Worm (Caenorhabditis elegans) whole organism, L2 larva: ENCODE results near the gene srm-5.

Experiments used
- C34F6.9 ChIP-seq: fragments of 150-350 bp; optimal IDR thresholded peaks from 2 replicates; lab custom pipeline; 2014; ENCODE audit warnings: missing biosample characterization, missing genetic modification characterization
- F13H6.1 ChIP-seq: sonication (generic microtip); optimal IDR thresholded peaks from 2 replicates; lab custom pipeline; 2016; ENCODE audit warnings: missing genetic modification characterization, missing compliant biosample characterization
- R02D3.7 ChIP-seq: fragments of 150-350 bp; optimal IDR thresholded peaks from 2 replicates; lab custom pipeline; 2014; ENCODE audit warnings: missing biosample characterization, missing genetic modification characterization
- Y55F3AM.14 ChIP-seq: fragments of 200-800 bp; sonication (Bioruptor generic); optimal IDR thresholded peaks from 2 replicates; lab custom pipeline; 2018; ENCODE audit warnings: mild to moderate bottlenecking, missing genetic modification characterization, missing compliant biosample characterization
- ZK546.5 ChIP-seq: sonication (generic microtip); optimal IDR thresholded peaks from 2 replicates; lab custom pipeline; 2017; ENCODE audit warnings: missing biosample characterization, missing genetic modification characterization
- alr-1 ChIP-seq: fragments of 150-350 bp; optimal IDR thresholded peaks from 2 replicates; lab custom pipeline; 2014; ENCODE audit warnings: missing biosample characterization, missing genetic modification characterization
- aly-2 ChIP-seq: fragments of 150-350 bp; optimal IDR thresholded peaks from 2 replicates; lab custom pipeline; 2014; ENCODE audit warnings: missing biosample characterization, missing genetic modification characterization
- ama-1 ChIP-seq: fragments of 150-350 bp; optimal IDR thresholded peaks from 2 replicates; lab custom pipeline; 2018; ENCODE audit warnings: inconsistent platforms
- blmp-1 ChIP-seq: sonication (generic microtip); optimal IDR thresholded peaks from 2 replicates; lab custom pipeline; 2017; ENCODE audit warnings: missing genetic modification characterization, mild to moderate bottlenecking, missing compliant biosample characterization, antibody characterized with exemption, moderate library complexity; ENCODE audit not compliant: insufficient read depth
- ceh-16 ChIP-seq: fragments of 150-350 bp; optimal IDR thresholded peaks from 2 replicates; lab custom pipeline; 2014; ENCODE audit warnings: missing biosample characterization, missing genetic modification characterization
- ceh-82 ChIP-seq: fragments of 150-350 bp; optimal IDR thresholded peaks from 2 replicates; lab custom pipeline; 2014; ENCODE audit warnings: missing biosample characterization, missing genetic modification characterization
- crh-2 ChIP-seq: sonication (generic microtip); optimal IDR thresholded peaks from 2 replicates; lab custom pipeline; 2017; ENCODE audit warnings: missing biosample characterization, missing genetic modification characterization
- dmd-4 ChIP-seq: sonication (generic microtip); optimal IDR thresholded peaks from 2 replicates; lab custom pipeline; 2017; ENCODE audit warnings: missing biosample characterization, missing genetic modification characterization
- egl-27 ChIP-seq: sonication (generic microtip); optimal IDR thresholded peaks from 3 replicates; lab custom pipeline; 2017; ENCODE audit warnings: missing biosample characterization, missing genetic modification reagents, missing genetic modification characterization
- elt-1 ChIP-seq: fragments of 150-350 bp; optimal IDR thresholded peaks from 2 replicates; lab custom pipeline; 2014; ENCODE audit warnings: missing biosample characterization, missing genetic modification characterization
- elt-3 ChIP-seq: sonication (generic microtip); optimal IDR thresholded peaks from 2 replicates; lab custom pipeline; 2017; ENCODE audit warnings: missing biosample characterization, missing genetic modification characterization
- fos-1 ChIP-seq: fragments of 150-350 bp; optimal IDR thresholded peaks from 2 replicates; lab custom pipeline; 2014; ENCODE audit warnings: missing biosample characterization, missing genetic modification characterization
- gmeb-1 ChIP-seq: fragments of 150-350 bp; optimal IDR thresholded peaks from 2 replicates; lab custom pipeline; 2014; ENCODE audit warnings: missing biosample characterization, missing genetic modification characterization
- lin-11 ChIP-seq: fragments of 150-350 bp; sonication (generic microtip); optimal IDR thresholded peaks from 2 replicates; lab custom pipeline; 2014; ENCODE audit warnings: missing biosample characterization, missing genetic modification characterization, inconsistent platforms, mixed read lengths
- lin-13 ChIP-seq: fragments of 150-350 bp; optimal IDR thresholded peaks from 2 replicates; lab custom pipeline; 2014; ENCODE audit warnings: missing biosample characterization, missing genetic modification reagents, missing genetic modification characterization
- lin-39 ChIP-seq: fragments of 150-350 bp; optimal IDR thresholded peaks from 2 replicates; lab custom pipeline; 2014; ENCODE audit warnings: missing biosample characterization, missing genetic modification reagents, missing genetic modification characterization
- lsy-2 ChIP-seq, 2 experiments: fragments of 150-350 bp in 1 of 2; sonication (generic microtip) in 1 of 2; optimal IDR thresholded peaks; 2 replicates each; lab custom pipeline; 2014 to 2017; ENCODE audit warnings: missing biosample characterization in 2 of 2, missing genetic modification characterization in 2 of 2
- mab-5 ChIP-seq: fragments of 150-350 bp; optimal IDR thresholded peaks from 2 replicates; lab custom pipeline; 2014; ENCODE audit warnings: missing biosample characterization, missing genetic modification characterization
- mbf-1 ChIP-seq: sonication (generic microtip); optimal IDR thresholded peaks from 2 replicates; lab custom pipeline; 2017; ENCODE audit warnings: missing biosample characterization, missing genetic modification characterization
- mdl-1 ChIP-seq, 2 experiments: fragments of 150-350 bp in 1 of 2; sonication (generic microtip) in 1 of 2; optimal IDR thresholded peaks; 2 replicates each; lab custom pipeline; 2017; ENCODE audit warnings: missing biosample characterization in 2 of 2, missing genetic modification characterization in 2 of 2
- nhr-10 ChIP-seq: sonication (generic microtip); optimal IDR thresholded peaks from 2 replicates; lab custom pipeline; 2017; ENCODE audit warnings: missing biosample characterization, missing genetic modification characterization
- nhr-11 ChIP-seq: fragments of 150-350 bp; optimal IDR thresholded peaks from 2 replicates; lab custom pipeline; 2014; ENCODE audit warnings: missing biosample characterization, missing genetic modification characterization
- nhr-12 ChIP-seq: fragments of 150-350 bp; optimal IDR thresholded peaks from 2 replicates; lab custom pipeline; 2014; ENCODE audit warnings: missing biosample characterization, missing genetic modification characterization
- nhr-129 ChIP-seq: fragments of 150-350 bp; optimal IDR thresholded peaks from 2 replicates; lab custom pipeline; 2014; ENCODE audit warnings: missing biosample characterization, missing genetic modification characterization
- nhr-21 ChIP-seq: fragments of 150-350 bp; optimal IDR thresholded peaks from 2 replicates; lab custom pipeline; 2014; ENCODE audit warnings: missing biosample characterization, missing genetic modification characterization
- nhr-23 ChIP-seq: fragments of 150-350 bp; optimal IDR thresholded peaks from 2 replicates; lab custom pipeline; 2014; ENCODE audit warnings: missing biosample characterization, missing genetic modification reagents, missing genetic modification characterization
- nhr-237 ChIP-seq: fragments of 150-350 bp; optimal IDR thresholded peaks from 2 replicates; lab custom pipeline; 2014; ENCODE audit warnings: missing biosample characterization, missing genetic modification characterization
- nhr-25 ChIP-seq: fragments of 150-350 bp; sonication (generic microtip); optimal IDR thresholded peaks from 3 replicates; lab custom pipeline; 2014; ENCODE audit warnings: missing biosample characterization, missing genetic modification characterization
- nhr-6 ChIP-seq: fragments of 150-350 bp; optimal IDR thresholded peaks from 2 replicates; lab custom pipeline; 2014; ENCODE audit warnings: missing biosample characterization, missing genetic modification characterization
- nhr-77 ChIP-seq: fragments of 150-350 bp; optimal IDR thresholded peaks from 2 replicates; lab custom pipeline; 2014; ENCODE audit warnings: missing biosample characterization, missing genetic modification characterization
- peb-1 ChIP-seq: fragments of 150-350 bp; optimal IDR thresholded peaks from 2 replicates; lab custom pipeline; 2014; ENCODE audit warnings: missing biosample characterization, missing genetic modification characterization
- sem-4 ChIP-seq: fragments of 150-350 bp; optimal IDR thresholded peaks from 2 replicates; lab custom pipeline; 2014; ENCODE audit warnings: missing biosample characterization, missing genetic modification reagents, missing genetic modification characterization
- skn-1 ChIP-seq: sonication (generic microtip); optimal IDR thresholded peaks from 2 replicates; lab custom pipeline; 2017; ENCODE audit warnings: missing biosample characterization, missing genetic modification characterization
- sma-3 ChIP-seq: sonication (generic microtip); optimal IDR thresholded peaks from 2 replicates; lab custom pipeline; 2016; ENCODE audit warnings: missing genetic modification reagents, missing genetic modification characterization, missing compliant biosample characterization
- sma-9 ChIP-seq, 2 experiments: fragments of 150-350 bp in 1 of 2; sonication (generic microtip) in 1 of 2; optimal IDR thresholded peaks; 2 replicates each; lab custom pipeline; 2014 to 2016; ENCODE audit warnings: missing genetic modification characterization in 2 of 2, mild to moderate bottlenecking in 1 of 2, missing biosample characterization in 1 of 2, missing compliant biosample characterization in 1 of 2, missing genetic modification reagents in 1 of 2, moderate library complexity in 1 of 2
- snpc-4 ChIP-seq: fragments of 150-350 bp; optimal IDR thresholded peaks from 2 replicates; lab custom pipeline; 2014; ENCODE audit warnings: missing biosample characterization, missing genetic modification characterization
- unc-39 ChIP-seq: fragments of 150-350 bp; optimal IDR thresholded peaks from 2 replicates; lab custom pipeline; 2014; ENCODE audit warnings: missing biosample characterization, missing genetic modification characterization
- unc-55 ChIP-seq: fragments of 150-350 bp; sonication (generic microtip); optimal IDR thresholded peaks from 3 replicates; lab custom pipeline; 2014; ENCODE audit warnings: missing biosample characterization, missing genetic modification reagents, missing genetic modification characterization
- unc-62 ChIP-seq: fragments of 150-350 bp; optimal IDR thresholded peaks from 2 replicates; lab custom pipeline; 2014; ENCODE audit warnings: missing biosample characterization, missing genetic modification reagents, missing genetic modification characterization
- zag-1 ChIP-seq: fragments of 150-350 bp; optimal IDR thresholded peaks from 2 replicates; lab custom pipeline; 2014; ENCODE audit warnings: missing biosample characterization, missing genetic modification characterization
- ztf-1 ChIP-seq: fragments of 200-800 bp; sonication (Bioruptor generic); conservative IDR thresholded peaks from 2 replicates; pipeline ENCODE4 v1.3.6; 2022; ENCODE audit warnings: missing genetic modification characterization, missing compliant biosample characterization
- ztf-11 ChIP-seq: sonication (generic microtip); optimal IDR thresholded peaks from 2 replicates; lab custom pipeline; 2017; ENCODE audit warnings: missing biosample characterization, missing genetic modification characterization
- ztf-4 ChIP-seq: fragments of 150-350 bp; optimal IDR thresholded peaks from 2 replicates; lab custom pipeline; 2014; ENCODE audit warnings: missing biosample characterization, missing genetic modification characterization

srm-5 gene

DNA sequence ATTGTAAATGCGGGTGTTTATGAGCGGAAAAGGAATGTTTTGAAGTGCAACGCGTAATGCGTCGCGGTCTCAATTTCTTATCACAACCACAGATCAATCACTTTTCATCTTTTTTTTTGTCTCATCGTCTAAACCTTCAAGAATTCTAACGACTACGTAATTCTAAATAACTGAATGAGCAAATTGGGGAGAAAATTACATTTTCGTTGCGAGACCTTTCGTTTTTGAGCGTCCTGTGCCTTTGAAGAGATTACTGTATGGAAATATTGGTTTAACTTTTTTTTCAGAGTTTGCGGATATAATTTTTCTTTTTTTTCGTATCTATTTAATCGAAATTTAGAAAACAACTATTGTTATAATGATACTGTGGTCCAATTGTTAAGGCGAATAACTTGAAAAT, 15.5 kb downstream of the srm-5 start:
- TF ChIP-seq ztf-11 (tag; lab: Kevin White, UChicago) (no peak), ceh-82 (tag; lab: Kevin White, UChicago) (no peak), dmd-4 (tag; lab: Kevin White, UChicago) (no peak), Y55F3AM.14 (GFP tag; lab: Kevin White, UChicago) (no peak), lin-13 (GFP tag; lab: Kevin White, UChicago) (peak; percentile 11), nhr-6 (no peak), nhr-25 (tag; lab: Kevin White, UChicago) (no peak)

DNA sequence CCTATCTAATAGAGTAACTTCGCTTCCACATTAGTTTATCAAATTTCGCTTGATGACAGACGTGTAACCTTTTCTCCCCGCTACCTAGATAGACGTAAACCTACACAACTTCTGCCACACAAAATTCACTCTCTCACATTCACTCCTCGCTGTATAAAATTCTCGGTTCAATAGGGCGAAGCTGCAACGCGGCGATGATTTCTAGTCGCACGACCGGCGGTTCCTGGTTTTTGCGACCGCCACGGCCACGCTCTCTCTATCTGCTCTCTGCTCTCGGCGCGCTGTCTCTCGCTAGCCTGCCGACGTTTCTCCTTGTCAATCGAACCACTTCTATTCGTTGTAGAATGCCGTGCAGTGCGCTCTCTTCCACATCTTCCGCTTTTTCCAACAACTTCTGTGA, 15.9 kb downstream of the srm-5 start:
- TF ChIP-seq ama-1 (lab: Kevin White, UChicago) (peak; percentile 4), sma-3 (peak; percentile 72), aly-2 (no peak), skn-1 (tag; lab: Kevin White, UChicago) (no peak), ztf-4 (tag; lab: Kevin White, UChicago) (no peak), mbf-1 (tag; lab: Kevin White, UChicago) (no peak), sma-9 (GFP tag; optimal IDR thresholded peaks at IDR 0.05; lab: Kevin White, UChicago) (peak; percentile 49), sma-9 (tag; optimal IDR thresholded peaks at IDR 0.05; lab: Kevin White, UChicago) (no peak), dmd-4 (tag; lab: Kevin White, UChicago) (no peak), elt-1 (no peak), nhr-25 (tag; lab: Kevin White, UChicago) (peak; percentile 58), zag-1 (tag; lab: Kevin White, UChicago) (peak; percentile 87), ztf-1 (GFP tag; lab: Robert Waterston, UW) (no peak), nhr-11 (tag; lab: Kevin White, UChicago) (peak; percentile 49), lin-13 (GFP tag; lab: Kevin White, UChicago) (peak; percentile 58), C34F6.9 (peak; percentile 90), sem-4 (tag; lab: Kevin White, UChicago) (peak; percentile 37), R02D3.7 (tag; lab: Kevin White, UChicago) (no peak), lin-39 (tag; lab: Kevin White, UChicago) (no peak), nhr-129 (peak; percentile 88), F13H6.1 (tag; lab: Kevin White, UChicago) (peak; percentile 79), nhr-6 (no peak), crh-2 (peak; percentile 93), alr-1 (tag; lab: Kevin White, UChicago) (no peak), peb-1 (no peak), mab-5 (tag; lab: Kevin White, UChicago) (peak; percentile 50), nhr-237 (tag; lab: Kevin White, UChicago) (no peak), mdl-1 (tag; optimal IDR thresholded peaks at IDR 0.05; lab: Kevin White, UChicago) (peak in 1 of 2 experiments; percentile 40), nhr-12 (tag; lab: Kevin White, UChicago) (no peak), egl-27 (tag; lab: Kevin White, UChicago) (peak; percentile 40), nhr-10 (tag; lab: Kevin White, UChicago) (no peak), snpc-4 (tag; lab: Kevin White, UChicago) (peak; percentile 87), unc-39 (tag; lab: Kevin White, UChicago) (peak; percentile 12), ztf-11 (tag; lab: Kevin White, UChicago) (no peak), unc-55 (GFP tag; lab: Kevin White, UChicago) (peak; percentile 80), fos-1 (peak; percentile 91), ceh-82 (tag; lab: Kevin White, UChicago) (no peak), elt-3 (no peak), nhr-77 (tag; lab: Kevin White, UChicago) (no peak), Y55F3AM.14 (GFP tag; lab: Kevin White, UChicago) (peak; percentile 16), ceh-16 (tag; lab: Kevin White, UChicago) (no peak), lin-11 (peak; percentile 59), blmp-1 (tag; lab: Kevin White, UChicago) (peak; percentile 54), unc-62 (GFP tag; lab: Kevin White, UChicago) (no peak), ZK546.5 (tag; lab: Kevin White, UChicago) (no peak), gmeb-1 (peak; percentile 61), lsy-2 (tag; optimal IDR thresholded peaks at IDR 0.05; lab: Kevin White, UChicago) (peak; percentile 1 to 76), nhr-21 (tag; lab: Kevin White, UChicago) (peak; percentile 59), nhr-23 (no peak)
